Worm (Caenorhabditis elegans) whole organism, L4/young adult: Measurements from ENCODE around the gene lin-36.
A peak's percentile ranks its signal among the peaks of the same experiment; 100 is the strongest.

ENCODE experiments used
- dao-5 ChIP-seq: sonication (generic microtip); optimal IDR thresholded peaks from 2 replicates; lab custom pipeline; 2016; ENCODE audit warnings: missing genotype, missing genetic modification characterization, moderate library complexity, missing compliant biosample characterization
- him-1 ChIP-seq: sonication (generic microtip); optimal IDR thresholded peaks from 2 replicates; lab custom pipeline; 2016; ENCODE audit warnings: missing genotype, missing genetic modification reagents, missing genetic modification characterization, missing compliant biosample characterization

- TF ChIP-seq him-1: peak; percentile 97
- TF ChIP-seq dao-5 (tag; lab: Kevin White, UChicago): peak; percentile 65
These were observed 23.1 kb upstream of the lin-36 start for ce11 chrIII:8043784-8044183.
